Worm (Caenorhabditis elegans) whole organism, L2 larva: ENCODE data around the gene sec-15.
A peak's percentile ranks its signal among the peaks of the same experiment; 100 is the strongest.

Experiments used
- C34F6.9 ChIP-seq: fragments of 150-350 bp; optimal IDR thresholded peaks from 2 replicates; lab custom pipeline; 2014; ENCODE audit warnings: missing biosample characterization, missing genetic modification characterization
- F13H6.1 ChIP-seq: sonication (generic microtip); optimal IDR thresholded peaks from 2 replicates; lab custom pipeline; 2016; ENCODE audit warnings: missing genetic modification characterization, missing compliant biosample characterization
- R02D3.7 ChIP-seq: fragments of 150-350 bp; optimal IDR thresholded peaks from 2 replicates; lab custom pipeline; 2014; ENCODE audit warnings: missing biosample characterization, missing genetic modification characterization
- Y55F3AM.14 ChIP-seq: fragments of 200-800 bp; sonication (Bioruptor generic); optimal IDR thresholded peaks from 2 replicates; lab custom pipeline; 2018; ENCODE audit warnings: mild to moderate bottlenecking, missing genetic modification characterization, missing compliant biosample characterization
- ZK546.5 ChIP-seq: sonication (generic microtip); optimal IDR thresholded peaks from 2 replicates; lab custom pipeline; 2017; ENCODE audit warnings: missing biosample characterization, missing genetic modification characterization
- alr-1 ChIP-seq: fragments of 150-350 bp; optimal IDR thresholded peaks from 2 replicates; lab custom pipeline; 2014; ENCODE audit warnings: missing biosample characterization, missing genetic modification characterization
- aly-2 ChIP-seq: fragments of 150-350 bp; optimal IDR thresholded peaks from 2 replicates; lab custom pipeline; 2014; ENCODE audit warnings: missing biosample characterization, missing genetic modification characterization
- blmp-1 ChIP-seq: sonication (generic microtip); optimal IDR thresholded peaks from 2 replicates; lab custom pipeline; 2017; ENCODE audit warnings: missing genetic modification characterization, mild to moderate bottlenecking, missing compliant biosample characterization, antibody characterized with exemption, moderate library complexity; ENCODE audit not compliant: insufficient read depth
- ceh-16 ChIP-seq: fragments of 150-350 bp; optimal IDR thresholded peaks from 2 replicates; lab custom pipeline; 2014; ENCODE audit warnings: missing biosample characterization, missing genetic modification characterization
- crh-2 ChIP-seq: sonication (generic microtip); optimal IDR thresholded peaks from 2 replicates; lab custom pipeline; 2017; ENCODE audit warnings: missing biosample characterization, missing genetic modification characterization
- dmd-4 ChIP-seq: sonication (generic microtip); optimal IDR thresholded peaks from 2 replicates; lab custom pipeline; 2017; ENCODE audit warnings: missing biosample characterization, missing genetic modification characterization
- egl-27 ChIP-seq: sonication (generic microtip); optimal IDR thresholded peaks from 3 replicates; lab custom pipeline; 2017; ENCODE audit warnings: missing biosample characterization, missing genetic modification reagents, missing genetic modification characterization
- elt-1 ChIP-seq: fragments of 150-350 bp; optimal IDR thresholded peaks from 2 replicates; lab custom pipeline; 2014; ENCODE audit warnings: missing biosample characterization, missing genetic modification characterization
- elt-3 ChIP-seq: sonication (generic microtip); optimal IDR thresholded peaks from 2 replicates; lab custom pipeline; 2017; ENCODE audit warnings: missing biosample characterization, missing genetic modification characterization
- fos-1 ChIP-seq: fragments of 150-350 bp; optimal IDR thresholded peaks from 2 replicates; lab custom pipeline; 2014; ENCODE audit warnings: missing biosample characterization, missing genetic modification characterization
- gmeb-1 ChIP-seq: fragments of 150-350 bp; optimal IDR thresholded peaks from 2 replicates; lab custom pipeline; 2014; ENCODE audit warnings: missing biosample characterization, missing genetic modification characterization
- lin-11 ChIP-seq: fragments of 150-350 bp; sonication (generic microtip); optimal IDR thresholded peaks from 2 replicates; lab custom pipeline; 2014; ENCODE audit warnings: missing biosample characterization, missing genetic modification characterization, inconsistent platforms, mixed read lengths
- lin-13 ChIP-seq: fragments of 150-350 bp; optimal IDR thresholded peaks from 2 replicates; lab custom pipeline; 2014; ENCODE audit warnings: missing biosample characterization, missing genetic modification reagents, missing genetic modification characterization
- lsy-2 ChIP-seq, 2 experiments: fragments of 150-350 bp in 1 of 2; sonication (generic microtip) in 1 of 2; optimal IDR thresholded peaks; 2 replicates each; lab custom pipeline; 2014 to 2017; ENCODE audit warnings: missing biosample characterization in 2 of 2, missing genetic modification characterization in 2 of 2
- mbf-1 ChIP-seq: sonication (generic microtip); optimal IDR thresholded peaks from 2 replicates; lab custom pipeline; 2017; ENCODE audit warnings: missing biosample characterization, missing genetic modification characterization
- mdl-1 ChIP-seq, 2 experiments: fragments of 150-350 bp in 1 of 2; sonication (generic microtip) in 1 of 2; optimal IDR thresholded peaks; 2 replicates each; lab custom pipeline; 2017; ENCODE audit warnings: missing biosample characterization in 2 of 2, missing genetic modification characterization in 2 of 2
- nhr-10 ChIP-seq: sonication (generic microtip); optimal IDR thresholded peaks from 2 replicates; lab custom pipeline; 2017; ENCODE audit warnings: missing biosample characterization, missing genetic modification characterization
- nhr-12 ChIP-seq: fragments of 150-350 bp; optimal IDR thresholded peaks from 2 replicates; lab custom pipeline; 2014; ENCODE audit warnings: missing biosample characterization, missing genetic modification characterization
- nhr-129 ChIP-seq: fragments of 150-350 bp; optimal IDR thresholded peaks from 2 replicates; lab custom pipeline; 2014; ENCODE audit warnings: missing biosample characterization, missing genetic modification characterization
- nhr-21 ChIP-seq: fragments of 150-350 bp; optimal IDR thresholded peaks from 2 replicates; lab custom pipeline; 2014; ENCODE audit warnings: missing biosample characterization, missing genetic modification characterization
- nhr-23 ChIP-seq: fragments of 150-350 bp; optimal IDR thresholded peaks from 2 replicates; lab custom pipeline; 2014; ENCODE audit warnings: missing biosample characterization, missing genetic modification reagents, missing genetic modification characterization
- nhr-25 ChIP-seq: fragments of 150-350 bp; sonication (generic microtip); optimal IDR thresholded peaks from 3 replicates; lab custom pipeline; 2014; ENCODE audit warnings: missing biosample characterization, missing genetic modification characterization
- nhr-77 ChIP-seq: fragments of 150-350 bp; optimal IDR thresholded peaks from 2 replicates; lab custom pipeline; 2014; ENCODE audit warnings: missing biosample characterization, missing genetic modification characterization
- sem-4 ChIP-seq: fragments of 150-350 bp; optimal IDR thresholded peaks from 2 replicates; lab custom pipeline; 2014; ENCODE audit warnings: missing biosample characterization, missing genetic modification reagents, missing genetic modification characterization
- sma-3 ChIP-seq: sonication (generic microtip); optimal IDR thresholded peaks from 2 replicates; lab custom pipeline; 2016; ENCODE audit warnings: missing genetic modification reagents, missing genetic modification characterization, missing compliant biosample characterization
- sma-9 ChIP-seq, 2 experiments: fragments of 150-350 bp in 1 of 2; sonication (generic microtip) in 1 of 2; optimal IDR thresholded peaks; 2 replicates each; lab custom pipeline; 2014 to 2016; ENCODE audit warnings: missing genetic modification characterization in 2 of 2, mild to moderate bottlenecking in 1 of 2, missing biosample characterization in 1 of 2, missing compliant biosample characterization in 1 of 2, missing genetic modification reagents in 1 of 2, moderate library complexity in 1 of 2
- snpc-4 ChIP-seq: fragments of 150-350 bp; optimal IDR thresholded peaks from 2 replicates; lab custom pipeline; 2014; ENCODE audit warnings: missing biosample characterization, missing genetic modification characterization
- unc-55 ChIP-seq: fragments of 150-350 bp; sonication (generic microtip); optimal IDR thresholded peaks from 3 replicates; lab custom pipeline; 2014; ENCODE audit warnings: missing biosample characterization, missing genetic modification reagents, missing genetic modification characterization
- zag-1 ChIP-seq: fragments of 150-350 bp; optimal IDR thresholded peaks from 2 replicates; lab custom pipeline; 2014; ENCODE audit warnings: missing biosample characterization, missing genetic modification characterization
- ztf-4 ChIP-seq: fragments of 150-350 bp; optimal IDR thresholded peaks from 2 replicates; lab custom pipeline; 2014; ENCODE audit warnings: missing biosample characterization, missing genetic modification characterization

Gene sec-15

ce11 chrX:8875867-8876266, 40.4 kb upstream of the sec-15 start:
- no peak for TF ChIP-seq crh-2 (tag; lab: Kevin White, UChicago)
- peak; percentile 50 for TF ChIP-seq elt-1
- no peak for TF ChIP-seq fos-1 (tag; lab: Kevin White, UChicago)
- peak; percentile 7 for TF ChIP-seq blmp-1

- no peak for TF ChIP-seq nhr-129
- TF ChIP-seq dmd-4 (tag; lab: Kevin White, UChicago), result no peak
- no peak for TF ChIP-seq Y55F3AM.14 (GFP tag; lab: Kevin White, UChicago)
- no peak for TF ChIP-seq nhr-77 (tag; lab: Kevin White, UChicago)
- TF ChIP-seq egl-27, result no peak
- TF ChIP-seq nhr-12 (tag; lab: Kevin White, UChicago), result no peak
- no peak for TF ChIP-seq ZK546.5 (tag; lab: Kevin White, UChicago)
- TF ChIP-seq lin-11 (tag; lab: Kevin White, UChicago), result no peak
- no peak for TF ChIP-seq nhr-25 (tag; lab: Kevin White, UChicago)
- no peak for TF ChIP-seq nhr-23 (tag; lab: Kevin White, UChicago)
- no peak for TF ChIP-seq ztf-4
- TF ChIP-seq C34F6.9 (tag; lab: Kevin White, UChicago), result no peak
- no peak for TF ChIP-seq gmeb-1 (tag; lab: Kevin White, UChicago)
- no peak for TF ChIP-seq fos-1 (tag; lab: Kevin White, UChicago)
- TF ChIP-seq mdl-1 (tag; optimal IDR thresholded peaks at IDR 0.05; lab: Kevin White, UChicago), result no peak
- no peak for TF ChIP-seq zag-1 (tag; lab: Kevin White, UChicago)
- TF ChIP-seq R02D3.7 (tag; lab: Kevin White, UChicago), result no peak
- TF ChIP-seq sem-4 (tag; lab: Kevin White, UChicago), result no peak
- TF ChIP-seq, all 48 proteins: peak for 0
These were observed 39.2 kb upstream of the sec-15 start, which contains the start of gene C06E2.1 for ce11 chrX:8874748-8875147. Gene C06E2.1, minus strand, starts transcription at chrX:8874848.

ce11 chrX:8869112-8869675, 33.7 kb upstream of the sec-15 start, which contains the start of the genes ubc-22 and ubc-21:
Gene ubc-22, minus strand, starts transcription at chrX:8869162.
Gene ubc-21, plus strand, starts transcription at chrX:8869625.
- TF ChIP-seq nhr-12 (tag; lab: Kevin White, UChicago) (no peak), nhr-77 (tag; lab: Kevin White, UChicago) (no peak), alr-1 (tag; lab: Kevin White, UChicago) (no peak), Y55F3AM.14 (GFP tag; lab: Kevin White, UChicago) (no peak), unc-55 (GFP tag; lab: Kevin White, UChicago) (peak; percentile 67), elt-3 (tag; lab: Kevin White, UChicago) (no peak), lsy-2 (tag; optimal IDR thresholded peaks at IDR 0.05; lab: Kevin White, UChicago) (no peak), sma-9 (GFP tag; optimal IDR thresholded peaks at IDR 0.05; lab: Kevin White, UChicago) (no peak), sma-9 (tag; optimal IDR thresholded peaks at IDR 0.05; lab: Kevin White, UChicago) (no peak), R02D3.7 (tag; lab: Kevin White, UChicago) (no peak), snpc-4 (tag; lab: Kevin White, UChicago) (no peak), F13H6.1 (no peak), nhr-21 (tag; lab: Kevin White, UChicago) (no peak), nhr-129 (peak; percentile 14), nhr-25 (tag; lab: Kevin White, UChicago) (no peak), egl-27 (no peak), ceh-16 (tag; lab: Kevin White, UChicago) (no peak), zag-1 (tag; lab: Kevin White, UChicago) (peak; percentile 5), sma-3 (no peak), lin-11 (tag; lab: Kevin White, UChicago) (no peak), sem-4 (tag; lab: Kevin White, UChicago) (no peak), fos-1 (tag; lab: Kevin White, UChicago) (no peak), crh-2 (tag; lab: Kevin White, UChicago) (no peak), mbf-1 (tag; lab: Kevin White, UChicago) (no peak), lin-13 (GFP tag; lab: Kevin White, UChicago) (no peak), C34F6.9 (tag; lab: Kevin White, UChicago) (peak; percentile 47), mdl-1 (tag; optimal IDR thresholded peaks at IDR 0.05; lab: Kevin White, UChicago) (peak in 1 of 2 experiments; percentile 72)

- no peak for TF ChIP-seq lsy-2 (tag; optimal IDR thresholded peaks at IDR 0.05; lab: Kevin White, UChicago)
- TF ChIP-seq aly-2, result no peak
- no peak for TF ChIP-seq zag-1 (tag; lab: Kevin White, UChicago)
- no peak for TF ChIP-seq ZK546.5 (tag; lab: Kevin White, UChicago)
- TF ChIP-seq nhr-10 (tag; lab: Kevin White, UChicago), result no peak
These were observed 31.0 kb upstream of the sec-15 start, which contains the start of gene ins-9 for ce11 chrX:8866563-8866962. Gene ins-9, minus strand, starts transcription at chrX:8866663.
